Worm (Caenorhabditis elegans) whole organism, late embryonic: ENCODE measurements around the gene Y43F8B.17.

Experiments
- ceh-34 ChIP-seq: sonication (generic microtip); optimal IDR thresholded peaks from 2 replicates; lab custom pipeline; 2016; ENCODE audit warnings: mild to moderate bottlenecking, missing genetic modification characterization, missing compliant biosample characterization
- unc-42 ChIP-seq: sonication (generic microtip); optimal IDR thresholded peaks from 2 replicates; lab custom pipeline; 2016; ENCODE audit warnings: missing genotype, missing genetic modification characterization, missing compliant biosample characterization

- TF ChIP-seq unc-42 (tag; lab: Kevin White, UChicago), result no peak
- TF ChIP-seq ceh-34 (tag; lab: Kevin White, UChicago), result no peak
These were observed 39.1 kb upstream of the Y43F8B.17 start, which contains the start of gene M04C3.1 for ce11 chrV:19445442-19445841.
